Worm (Caenorhabditis elegans) whole organism, L1 larva: ENCODE measurements around the gene Y43F8B.9.

Source experiments
- C04F5.9 ChIP-seq: sonication (generic microtip); optimal IDR thresholded peaks from 2 replicates; lab custom pipeline; 2016; ENCODE audit warnings: missing genetic modification characterization, missing compliant biosample characterization
- C16A3.4 ChIP-seq: fragments of 150-350 bp; optimal IDR thresholded peaks from 2 replicates; lab custom pipeline; 2014; ENCODE audit warnings: missing biosample characterization, missing genetic modification characterization
- Y116A8C.19 ChIP-seq: sonication (generic microtip); optimal IDR thresholded peaks from 2 replicates; lab custom pipeline; 2016; ENCODE audit warnings: missing compliant biosample characterization, missing genetic modification characterization, borderline replicate concordance
- blmp-1 ChIP-seq: fragments of 150-350 bp; optimal IDR thresholded peaks from 2 replicates; lab custom pipeline; 2014; ENCODE audit warnings: missing biosample characterization, missing genetic modification characterization
- ceh-63 ChIP-seq: fragments of 200-800 bp; sonication (Bioruptor generic); optimal IDR thresholded peaks from 2 replicates; lab custom pipeline; 2018; ENCODE audit warnings: mild to moderate bottlenecking, missing genetic modification characterization, missing compliant biosample characterization
- ceh-8 ChIP-seq: fragments of 200-800 bp; sonication (Bioruptor generic); optimal IDR thresholded peaks from 2 replicates; lab custom pipeline; 2018; ENCODE audit warnings: mild to moderate bottlenecking, missing genetic modification characterization, moderate library complexity, missing compliant biosample characterization
- ceh-88 ChIP-seq: fragments of 200-800 bp; sonication (Bioruptor generic); IDR thresholded peaks from 2 replicates; pipeline ENCODE4 v1.3.6; 2022; ENCODE audit warnings: missing genetic modification characterization, missing compliant biosample characterization
- ces-1 ChIP-seq: fragments of 150-350 bp; optimal IDR thresholded peaks from 2 replicates; lab custom pipeline; 2014; ENCODE audit warnings: missing biosample characterization, missing genetic modification reagents, missing genetic modification characterization
- dsc-1 ChIP-seq: sonication (generic microtip); optimal IDR thresholded peaks from 2 replicates; lab custom pipeline; 2016; ENCODE audit warnings: mild to moderate bottlenecking, missing genetic modification characterization, missing compliant biosample characterization
- efl-1 ChIP-seq, 4 experiments: fragments of 150-350 bp; optimal IDR thresholded peaks in 3 of 4; peaks in 1 of 4; 1 replicate in 1 of 4; 2 replicates in 3 of 4; lab custom pipeline; 2014; ENCODE audit warnings: missing biosample characterization in 2 of 4, missing genetic modification characterization in 2 of 4, missing genetic modification reagents in 2 of 4
- egl-27 ChIP-seq, 2 experiments: fragments of 150-350 bp in 1 of 2; sonication (generic microtip); optimal IDR thresholded peaks; 3 replicates each; lab custom pipeline; 2017 to 2018; ENCODE audit warnings: missing biosample characterization in 2 of 2, missing genetic modification characterization in 2 of 2, missing genetic modification reagents in 2 of 2
- elt-2 ChIP-seq: sonication (generic microtip); optimal IDR thresholded peaks from 2 replicates; lab custom pipeline; 2016; ENCODE audit warnings: missing genetic modification characterization, mild to moderate bottlenecking, inconsistent platforms, missing compliant biosample characterization, missing genetic modification reagents
- elt-3 ChIP-seq, 6 experiments: fragments of 150-350 bp in 1 of 6; sonication (generic microtip); optimal IDR thresholded peaks; 2 replicates each; lab custom pipeline; 2017 to 2018; ENCODE audit warnings: missing biosample characterization in 6 of 6, missing genetic modification characterization in 6 of 6, inconsistent platforms in 1 of 6
- ets-5 ChIP-seq: fragments of 200-800 bp; sonication (Bioruptor generic); IDR thresholded peaks from 2 replicates; pipeline ENCODE4 v1.3.6; 2022; ENCODE audit warnings: missing genetic modification characterization, missing compliant biosample characterization
- fkh-10 ChIP-seq: sonication (generic microtip); optimal IDR thresholded peaks from 2 replicates; lab custom pipeline; 2017; ENCODE audit warnings: missing biosample characterization, missing genetic modification reagents, missing genetic modification characterization
- fkh-4 ChIP-seq: sonication (generic microtip); optimal IDR thresholded peaks from 2 replicates; lab custom pipeline; 2016; ENCODE audit warnings: missing compliant biosample characterization, missing genetic modification characterization, borderline replicate concordance
- fkh-8 ChIP-seq: sonication (generic microtip); optimal IDR thresholded peaks from 2 replicates; lab custom pipeline; 2016; ENCODE audit warnings: mild to moderate bottlenecking, missing genetic modification characterization, missing compliant biosample characterization
- hlh-4 ChIP-seq: sonication (generic microtip); optimal IDR thresholded peaks from 2 replicates; lab custom pipeline; 2016; ENCODE audit warnings: mild to moderate bottlenecking, missing genetic modification characterization, missing compliant biosample characterization
- isw-1 ChIP-seq: fragments of 200-800 bp; sonication (Bioruptor generic); IDR thresholded peaks from 2 replicates; pipeline ENCODE4 v1.3.6; 2022; ENCODE audit warnings: missing genetic modification characterization, missing compliant biosample characterization
- jun-1 ChIP-seq: fragments of 150-350 bp; optimal IDR thresholded peaks from 2 replicates; lab custom pipeline; 2014; ENCODE audit warnings: missing biosample characterization, missing genetic modification reagents, missing genetic modification characterization
- lin-13 ChIP-seq: fragments of 150-350 bp; optimal IDR thresholded peaks from 2 replicates; lab custom pipeline; 2014; ENCODE audit warnings: missing biosample characterization, missing genetic modification reagents, missing genetic modification characterization
- lin-14 ChIP-seq: fragments of 200-800 bp; sonication (Bioruptor generic); optimal IDR thresholded peaks from 2 replicates; lab custom pipeline; 2018; ENCODE audit warnings: mild to moderate bottlenecking, missing genetic modification characterization, moderate library complexity, missing compliant biosample characterization
- lin-35 ChIP-seq, 2 experiments: fragments of 150-350 bp; optimal IDR thresholded peaks; 2 replicates each; lab custom pipeline; 2014; ENCODE audit warnings: missing biosample characterization in 2 of 2, missing genetic modification characterization in 2 of 2, missing genetic modification reagents in 2 of 2
- lsy-2 ChIP-seq, 2 experiments: fragments of 150-350 bp; optimal IDR thresholded peaks; 2 replicates each; lab custom pipeline; 2014; ENCODE audit warnings: missing biosample characterization in 2 of 2, missing genetic modification characterization in 2 of 2
- mab-9 ChIP-seq: fragments of 200-800 bp; sonication (Bioruptor generic); IDR thresholded peaks from 2 replicates; pipeline ENCODE4 v1.3.6; 2022; ENCODE audit warnings: missing genetic modification reagents, missing genetic modification characterization, missing compliant biosample characterization
- mdl-1 ChIP-seq, 2 experiments: fragments of 150-350 bp; optimal IDR thresholded peaks; 2 replicates each; lab custom pipeline; 2014 to 2017; ENCODE audit warnings: missing biosample characterization in 2 of 2, missing genetic modification characterization in 2 of 2, inconsistent platforms in 1 of 2
- mep-1 ChIP-seq: fragments of 150-350 bp; optimal IDR thresholded peaks from 2 replicates; lab custom pipeline; 2014; ENCODE audit warnings: missing biosample characterization, missing genetic modification characterization
- nhr-19 ChIP-seq: fragments of 200-800 bp; sonication (Bioruptor generic); conservative IDR thresholded peaks from 2 replicates; pipeline ENCODE4 v1.3.6; 2022; ENCODE audit warnings: missing genetic modification characterization, missing compliant biosample characterization
- nhr-20 ChIP-seq: sonication (generic microtip); optimal IDR thresholded peaks from 2 replicates; lab custom pipeline; 2016; ENCODE audit warnings: mild to moderate bottlenecking, missing genetic modification characterization, missing compliant biosample characterization
- nhr-237 ChIP-seq: fragments of 150-350 bp; optimal IDR thresholded peaks from 2 replicates; lab custom pipeline; 2014; ENCODE audit warnings: missing biosample characterization, missing genetic modification characterization
- nhr-28 ChIP-seq: fragments of 150-350 bp; optimal IDR thresholded peaks from 2 replicates; lab custom pipeline; 2014; ENCODE audit warnings: missing biosample characterization, missing genetic modification characterization
- nhr-47 ChIP-seq: sonication (generic microtip); optimal IDR thresholded peaks from 2 replicates; lab custom pipeline; 2016; ENCODE audit warnings: mild to moderate bottlenecking, missing genetic modification characterization, moderate library complexity, missing compliant biosample characterization
- nhr-71 ChIP-seq: sonication (generic microtip); optimal IDR thresholded peaks from 2 replicates; lab custom pipeline; 2016; ENCODE audit warnings: mild to moderate bottlenecking, missing genetic modification characterization, moderate library complexity, missing compliant biosample characterization
- nhr-76 ChIP-seq: sonication (generic microtip); optimal IDR thresholded peaks from 2 replicates; lab custom pipeline; 2017; ENCODE audit warnings: missing biosample characterization, missing genetic modification characterization
- nhr-84 ChIP-seq: sonication (generic microtip); optimal IDR thresholded peaks from 2 replicates; lab custom pipeline; 2017; ENCODE audit warnings: missing biosample characterization, missing genetic modification characterization
- nhr-85 ChIP-seq: sonication (generic microtip); peaks from one replicate; lab custom pipeline; 2016; ENCODE audit warnings: missing genetic modification characterization, inconsistent platforms, missing compliant biosample characterization
- nhr-90 ChIP-seq: sonication (generic microtip); optimal IDR thresholded peaks from 2 replicates; lab custom pipeline; 2016; ENCODE audit warnings: mild to moderate bottlenecking, missing genetic modification characterization, missing compliant biosample characterization; ENCODE audit not compliant: poor library complexity
- skn-1 ChIP-seq: fragments of 150-350 bp; optimal IDR thresholded peaks from 2 replicates; lab custom pipeline; 2014; ENCODE audit warnings: missing biosample characterization, missing genetic modification characterization
- snu-23 ChIP-seq: sonication (generic microtip); optimal IDR thresholded peaks from 2 replicates; lab custom pipeline; 2016; ENCODE audit warnings: missing genetic modification characterization, missing compliant biosample characterization
- tbx-2 ChIP-seq: sonication (generic microtip); optimal IDR thresholded peaks from 2 replicates; lab custom pipeline; 2016; ENCODE audit warnings: missing genetic modification characterization, missing compliant biosample characterization
- unc-98 ChIP-seq: fragments of 200-800 bp; sonication (Bioruptor generic); IDR thresholded peaks from 2 replicates; pipeline ENCODE4 v1.3.6; 2022; ENCODE audit warnings: missing genetic modification characterization, missing compliant biosample characterization
- vab-15 ChIP-seq: sonication (generic microtip); optimal IDR thresholded peaks from 2 replicates; lab custom pipeline; 2017; ENCODE audit warnings: missing genotype, mild to moderate bottlenecking, missing genetic modification characterization, missing compliant biosample characterization
- xbp-1 ChIP-seq: sonication (generic microtip); optimal IDR thresholded peaks from 2 replicates; lab custom pipeline; 2016; ENCODE audit warnings: missing genetic modification characterization, missing compliant biosample characterization
- zip-4 ChIP-seq: fragments of 200-800 bp; sonication (Bioruptor generic); optimal IDR thresholded peaks from 2 replicates; lab custom pipeline; 2018; ENCODE audit warnings: mild to moderate bottlenecking, missing genetic modification characterization, moderate library complexity, missing compliant biosample characterization

Y43F8B.9 gene

ce11 chrV:19522551-19523137 lies 44.7 kb downstream of the Y43F8B.9 start (continued):
- TF ChIP-seq nhr-84 (tag; lab: Kevin White, UChicago) (no peak), ces-1 (GFP tag; lab: Kevin White, UChicago) (no peak), xbp-1 (tag; lab: Kevin White, UChicago) (peak; percentile 71), jun-1 (tag; lab: Kevin White, UChicago) (peak; percentile 88), skn-1 (tag; lab: Kevin White, UChicago) (peak; percentile 48), ceh-63 (no peak), fkh-10 (GFP tag; lab: Kevin White, UChicago) (peak; percentile 19), nhr-237 (tag; lab: Kevin White, UChicago) (peak; percentile 59), efl-1 (optimal IDR thresholded peaks at IDR 0.05; lab: Kevin White, UChicago) (peak; percentile 76 to 86), efl-1 (GFP tag; optimal IDR thresholded peaks at IDR 0.05 in 1 of 2; lab: Kevin White, UChicago) (peak; percentile 30 to 90)

- peak; percentile 54 for TF ChIP-seq blmp-1
- TF ChIP-seq lin-35 (GFP tag; optimal IDR thresholded peaks at IDR 0.05; lab: Kevin White, UChicago), result peak in 1 of 2 experiments; percentile 5
- TF ChIP-seq nhr-20 (tag; lab: Kevin White, UChicago), result peak; percentile 23
- TF ChIP-seq fkh-8, result peak; percentile 43
- no peak for TF ChIP-seq nhr-85 (tag; lab: Kevin White, UChicago)
- no peak for TF ChIP-seq isw-1
- TF ChIP-seq mdl-1 (tag; optimal IDR thresholded peaks at IDR 0.05; lab: Kevin White, UChicago), result peak in 1 of 2 experiments; percentile 76
- no peak for TF ChIP-seq tbx-2 (tag; lab: Kevin White, UChicago)
- peak; percentile 67 for TF ChIP-seq lin-14
- TF ChIP-seq nhr-19, result peak; percentile 39
- TF ChIP-seq nhr-71 (tag; lab: Kevin White, UChicago), result peak; percentile 59
- TF ChIP-seq nhr-28 (tag; lab: Kevin White, UChicago), result no peak
- no peak for TF ChIP-seq skn-1 (tag; lab: Kevin White, UChicago)
- no peak for TF ChIP-seq fkh-4 (tag; lab: Kevin White, UChicago)
- TF ChIP-seq efl-1 (optimal IDR thresholded peaks at IDR 0.05; lab: Kevin White, UChicago), result no peak
- TF ChIP-seq efl-1 (GFP tag; optimal IDR thresholded peaks at IDR 0.05 in 1 of 2; lab: Kevin White, UChicago), result peak in 1 of 2 experiments; percentile 84
- peak; percentile 19 for TF ChIP-seq nhr-47
- TF ChIP-seq elt-2, result peak; percentile 3
- TF ChIP-seq, all 84 proteins: peak for 11
These were observed 46.6 kb downstream of the Y43F8B.9 start for ce11 chrV:19524569-19524968.

- peak; percentile 84 for TF ChIP-seq nhr-85 (tag; lab: Kevin White, UChicago)
- peak; percentile 24 for TF ChIP-seq nhr-71 (tag; lab: Kevin White, UChicago)
- peak; percentile 23 for TF ChIP-seq lin-14
- peak; percentile 9 for TF ChIP-seq nhr-20 (tag; lab: Kevin White, UChicago)
- TF ChIP-seq ets-5 (GFP tag; lab: Robert Waterston, UW), result no peak
- TF ChIP-seq blmp-1, result peak; percentile 16
- TF ChIP-seq hlh-4 (tag; lab: Kevin White, UChicago), result no peak
- peak in 1 of 6 experiments; percentile 8 for TF ChIP-seq elt-3 (tag; optimal IDR thresholded peaks at IDR 0.05; lab: Kevin White, UChicago)
- TF ChIP-seq nhr-19, result peak; percentile 67
- no peak for TF ChIP-seq snu-23
- TF ChIP-seq, all 84 proteins: peak for 7
These were observed 48.2 kb downstream of the Y43F8B.9 start for ce11 chrV:19526197-19526596.

- no peak for TF ChIP-seq lin-13 (GFP tag; lab: Kevin White, UChicago)
- TF ChIP-seq isw-1, result no peak
- no peak for TF ChIP-seq mab-9 (GFP tag; lab: Robert Waterston, UW)
- no peak for TF ChIP-seq efl-1 (optimal IDR thresholded peaks at IDR 0.05; lab: Kevin White, UChicago)
- no peak for TF ChIP-seq efl-1 (GFP tag; optimal IDR thresholded peaks at IDR 0.05 in 1 of 2; lab: Kevin White, UChicago)
- TF ChIP-seq unc-98, result no peak
- TF ChIP-seq mep-1, result no peak
- no peak for TF ChIP-seq xbp-1 (tag; lab: Kevin White, UChicago)
- no peak for TF ChIP-seq egl-27 (tag; optimal IDR thresholded peaks at IDR 0.05; lab: Kevin White, UChicago)
- TF ChIP-seq nhr-237 (tag; lab: Kevin White, UChicago), result no peak
- peak; percentile 83 for TF ChIP-seq nhr-90 (tag; lab: Kevin White, UChicago)
- TF ChIP-seq C16A3.4 (tag; lab: Kevin White, UChicago), result peak; percentile 19
- no peak for TF ChIP-seq zip-4 (GFP tag; lab: Kevin White, UChicago)
- no peak for TF ChIP-seq nhr-76 (tag; lab: Kevin White, UChicago)
- no peak for TF ChIP-seq C04F5.9 (tag; lab: Kevin White, UChicago)
- TF ChIP-seq vab-15 (tag; lab: Kevin White, UChicago), result no peak
- TF ChIP-seq nhr-19, result peak; percentile 83
- no peak for TF ChIP-seq Y116A8C.19
- TF ChIP-seq nhr-20 (tag; lab: Kevin White, UChicago), result peak; percentile 82
- TF ChIP-seq ceh-88 (GFP tag; lab: Robert Waterston, UW), result no peak
- TF ChIP-seq fkh-8, result no peak
- TF ChIP-seq ceh-8 (GFP tag; lab: Kevin White, UChicago), result no peak
- TF ChIP-seq elt-2, result peak; percentile 97
- no peak for TF ChIP-seq dsc-1 (tag; lab: Kevin White, UChicago)
- TF ChIP-seq lsy-2 (tag; optimal IDR thresholded peaks at IDR 0.05; lab: Kevin White, UChicago), result peak in 1 of 2 experiments; percentile 10
These were observed 49.6 kb downstream of the Y43F8B.9 start for ce11 chrV:19527565-19527964.
